Fruit fly (Drosophila melanogaster): Measurements from ENCODE around the gene Drak.

Drak gene

DNA sequence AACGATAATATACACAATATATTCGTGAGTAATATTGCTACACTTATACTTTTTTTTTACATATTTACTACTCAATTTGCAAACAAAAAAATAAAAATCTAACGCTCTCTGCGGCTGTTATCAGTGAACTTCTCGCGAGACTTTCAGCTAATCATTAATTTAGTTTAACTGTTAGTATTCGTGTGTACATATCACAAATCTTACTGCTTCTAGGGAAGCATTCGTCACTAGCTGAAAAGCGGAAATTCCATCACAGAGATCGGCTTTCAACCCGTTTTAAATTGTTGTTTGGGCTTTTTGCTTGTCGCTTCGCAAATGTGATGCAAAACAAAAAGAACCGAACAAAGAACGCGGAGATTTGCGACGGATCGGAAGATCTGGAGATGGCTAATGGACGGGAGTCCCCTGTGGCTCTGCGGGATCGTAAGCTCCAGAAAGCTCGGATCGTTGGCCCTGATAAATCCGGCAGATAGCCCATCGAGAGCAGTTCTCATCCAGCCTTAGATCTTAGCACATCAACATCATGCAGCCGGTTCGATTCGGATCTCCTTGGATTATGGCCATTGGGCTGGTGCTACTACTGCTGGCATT is 68.6 kb downstream of the Drak start, which contains the start of gene PGRP-SA:
PGRP-SA (plus strand) TSS at position 194 of the 591 bp plus-strand sequence.
- TF ChIP-seq CG8301 (tag; optimal IDR thresholded peaks at IDR 0.05) = no peak
- TF ChIP-seq CG4496 (GFP tag; IDR thresholded peaks at IDR 0.05) = 0 out of 3 replicates have a peak, but pooled peaks have one; percentile 12

DNA sequence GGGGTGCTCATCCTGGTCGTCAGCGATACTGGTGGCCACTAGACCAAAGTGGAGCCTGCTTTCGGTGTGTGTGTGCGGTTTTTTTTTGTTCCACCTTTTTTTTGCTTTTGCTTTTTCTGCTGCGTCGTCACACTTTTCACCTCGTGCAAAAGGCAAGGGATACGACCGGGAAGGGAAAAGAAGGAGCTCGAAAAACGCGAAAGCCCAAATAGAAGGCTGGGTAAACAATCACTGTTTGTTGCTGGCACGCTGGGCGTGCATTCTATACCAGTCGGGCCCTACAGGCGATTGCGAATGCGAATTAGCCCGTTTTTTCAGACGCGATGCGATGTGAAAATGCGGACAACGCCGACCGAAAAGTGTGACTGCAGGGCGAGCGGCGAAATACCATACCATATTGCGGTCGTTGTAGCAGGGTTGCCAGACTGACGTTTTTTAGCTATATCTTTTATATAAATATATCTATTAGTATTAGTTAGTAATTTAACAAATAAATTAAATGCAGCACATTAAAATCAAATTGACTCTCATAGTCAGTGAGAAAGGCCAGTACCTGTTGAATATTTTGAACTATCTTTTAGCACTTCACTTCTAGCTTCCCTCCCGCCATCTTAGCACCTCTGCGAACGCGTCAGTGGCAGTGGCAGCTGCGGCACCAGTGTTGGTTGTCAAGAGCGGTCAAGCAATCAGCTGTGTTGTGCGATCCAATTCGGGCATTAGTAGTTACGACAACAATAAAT is 77.2 kb downstream of the Drak start, which contains the start of the genes Polr2A and CG11699:
Polr2A (minus strand) TSS at position 371 of the 740 bp plus-strand sequence.
CG11699 (plus strand) TSS at position 666 of the 740 bp plus-strand sequence.
- TF ChIP-seq CG9948 (tag; optimal IDR thresholded peaks at IDR 0.05) = no peak
- no peak for TF ChIP-seq D1 (tag; optimal IDR thresholded peaks at IDR 0.05)
- TF ChIP-seq rn (GFP tag; IDR thresholded peaks at IDR 0.05) = no peak
- TF ChIP-seq CG4496 (GFP tag; IDR thresholded peaks at IDR 0.05) = peak; percentile 35; the same call in 1 of the 3 replicates
- TF ChIP-seq CG15710 (tag; optimal IDR thresholded peaks at IDR 0.05) = peak; percentile 34
- TF ChIP-seq CG8159 (tag; optimal IDR thresholded peaks at IDR 0.05) = peak; percentile 29
- no peak for TF ChIP-seq fd96Ca (GFP tag; IDR thresholded peaks at IDR 0.05)
- peak; percentile 28 for TF ChIP-seq CG8301 (tag; optimal IDR thresholded peaks at IDR 0.05)
- no peak for TF ChIP-seq CG34367 (tag; optimal IDR thresholded peaks at IDR 0.05)
- no peak for TF ChIP-seq CG13204 (GFP tag; optimal IDR thresholded peaks at IDR 0.05)
- no peak for TF ChIP-seq Pif1B (GFP tag; optimal IDR thresholded peaks at IDR 0.05)
- no peak for TF ChIP-seq CG32121 (GFP tag; IDR thresholded peaks at IDR 0.05)
- TF ChIP-seq EcR (GFP tag; optimal IDR thresholded peaks at IDR 0.05) = peak; percentile 13
- TF ChIP-seq Ets98B (GFP tag; IDR thresholded peaks at IDR 0.05) = no peak
- peak; percentile 16 for TF ChIP-seq gl (tag; optimal IDR thresholded peaks at IDR 0.05)
- no peak for TF ChIP-seq CG17806 (tag; optimal IDR thresholded peaks at IDR 0.05)
- TF ChIP-seq Pif1A (GFP tag; optimal IDR thresholded peaks at IDR 0.05) = no peak
- TF ChIP-seq CG10348 (GFP tag; IDR thresholded peaks at IDR 0.05) = no peak
- no peak for TF ChIP-seq CG14655 (GFP tag; optimal IDR thresholded peaks at IDR 0.05)
- peak; percentile 30 for TF ChIP-seq Snoo (tag; optimal IDR thresholded peaks at IDR 0.05)
- peak; percentile 52 for TF ChIP-seq CG12605 (GFP tag; IDR thresholded peaks at IDR 0.05)

dm6 chrX:11572270-11572914 is 79.5 kb downstream of the Drak start, which contains the start of the genes Kmn1 and Reepl1:
TSS of gene Kmn1 (minus strand) at chrX:11572442.
TSS of gene Reepl1 (plus strand) at chrX:11572707.
- TF ChIP-seq EcR (GFP tag; optimal IDR thresholded peaks at IDR 0.05) = no peak
- no peak for TF ChIP-seq Snoo (tag; optimal IDR thresholded peaks at IDR 0.05)
- TF ChIP-seq Pif1A (GFP tag; optimal IDR thresholded peaks at IDR 0.05) = no peak
- no peak for TF ChIP-seq CG32121 (GFP tag; IDR thresholded peaks at IDR 0.05)
- no peak for TF ChIP-seq CG10348 (GFP tag; IDR thresholded peaks at IDR 0.05)
- TF ChIP-seq fd96Ca (GFP tag; IDR thresholded peaks at IDR 0.05) = no peak

- TF ChIP-seq Pif1A (GFP tag; optimal IDR thresholded peaks at IDR 0.05) (no peak), CG4496 (GFP tag; IDR thresholded peaks at IDR 0.05) (no peak), Ets98B (GFP tag; IDR thresholded peaks at IDR 0.05) (no peak), Snoo (tag; optimal IDR thresholded peaks at IDR 0.05) (no peak), gl (tag; optimal IDR thresholded peaks at IDR 0.05) (no peak), CG9948 (tag; optimal IDR thresholded peaks at IDR 0.05) (no peak), CG34367 (tag; optimal IDR thresholded peaks at IDR 0.05) (no peak), rn (GFP tag; IDR thresholded peaks at IDR 0.05) (no peak), fd96Ca (GFP tag; IDR thresholded peaks at IDR 0.05) (no peak), Pif1B (GFP tag; optimal IDR thresholded peaks at IDR 0.05) (no peak), CG10348 (GFP tag; IDR thresholded peaks at IDR 0.05) (no peak), D1 (tag; optimal IDR thresholded peaks at IDR 0.05) (no peak), CG8159 (tag; optimal IDR thresholded peaks at IDR 0.05) (no peak), CG17806 (tag; optimal IDR thresholded peaks at IDR 0.05) (no peak), CG32121 (GFP tag; IDR thresholded peaks at IDR 0.05) (no peak), CG14655 (GFP tag; optimal IDR thresholded peaks at IDR 0.05) (no peak), CG12605 (GFP tag; IDR thresholded peaks at IDR 0.05) (no peak), CG8301 (tag; optimal IDR thresholded peaks at IDR 0.05) (no peak), CG15710 (tag; optimal IDR thresholded peaks at IDR 0.05) (no peak)
These were observed 80.6 kb downstream of the Drak start, which contains the start of gene CG11696 for dm6 chrX:11573529-11573928. TSS of gene CG11696 (plus strand) at chrX:11573731.

dm6 chrX:11576540-11576939 is 83.6 kb downstream of the Drak start, which contains the start of gene CG11695:
TSS of gene CG11695 (plus strand) at chrX:11576883.
- 0 out of 2 replicates have a peak, but pooled peaks have one; percentile 23 for TF ChIP-seq CG10348 (GFP tag; IDR thresholded peaks at IDR 0.05)
- TF ChIP-seq CG8159 (tag; optimal IDR thresholded peaks at IDR 0.05) = peak; percentile 74
- TF ChIP-seq EcR (GFP tag; optimal IDR thresholded peaks at IDR 0.05) = peak; percentile 2
- no peak for TF ChIP-seq Pif1B (GFP tag; optimal IDR thresholded peaks at IDR 0.05)
- TF ChIP-seq rn (GFP tag; IDR thresholded peaks at IDR 0.05) = 0 out of 2 replicates have a peak, but pooled peaks have one; percentile 9
- TF ChIP-seq CG4496 (GFP tag; IDR thresholded peaks at IDR 0.05) = peak; percentile 77; the same call in 2 of the 3 replicates
- peak; percentile 47; the same call in 1 of the 3 replicates for TF ChIP-seq fd96Ca (GFP tag; IDR thresholded peaks at IDR 0.05)
- TF ChIP-seq gl (tag; optimal IDR thresholded peaks at IDR 0.05) = peak; percentile 55
- peak; percentile 49 for TF ChIP-seq CG17806 (tag; optimal IDR thresholded peaks at IDR 0.05)
- TF ChIP-seq Ets98B (GFP tag; IDR thresholded peaks at IDR 0.05) = peak; percentile 49
- peak; percentile 58 for TF ChIP-seq CG34367 (tag; optimal IDR thresholded peaks at IDR 0.05)
- TF ChIP-seq CG32121 (GFP tag; IDR thresholded peaks at IDR 0.05) = peak; percentile 41; the same call in 1 of the 2 replicates
- peak; percentile 27; the same call in 1 of the 2 replicates for TF ChIP-seq CG12605 (GFP tag; IDR thresholded peaks at IDR 0.05)
- no peak for TF ChIP-seq CG14655 (GFP tag; optimal IDR thresholded peaks at IDR 0.05)
- TF ChIP-seq Pif1A (GFP tag; optimal IDR thresholded peaks at IDR 0.05) = no peak
- no peak for TF ChIP-seq CG13204 (GFP tag; optimal IDR thresholded peaks at IDR 0.05)
- TF ChIP-seq Snoo (tag; optimal IDR thresholded peaks at IDR 0.05) = peak; percentile 59
- peak; percentile 78 for TF ChIP-seq CG15710 (tag; optimal IDR thresholded peaks at IDR 0.05)
- TF ChIP-seq CG8301 (tag; optimal IDR thresholded peaks at IDR 0.05) = peak; percentile 58
- peak; percentile 51 for TF ChIP-seq CG9948 (tag; optimal IDR thresholded peaks at IDR 0.05)
- no peak for TF ChIP-seq D1 (tag; optimal IDR thresholded peaks at IDR 0.05)
